Fruit fly (Drosophila melanogaster) whole organism: ENCODE measurements around the gene kek3.

Experiments
- CG8478 ChIP-seq: fragments of >200 bp; optimal IDR thresholded peaks from 2 replicates; lab custom pipeline; 2018; ENCODE audit warnings: inconsistent platforms
- Dll ChIP-seq: fragments of >200 bp; optimal IDR thresholded peaks from 2 replicates; lab custom pipeline; 2017
- pan ChIP-seq: fragments of >200 bp; optimal IDR thresholded peaks from 2 replicates; lab custom pipeline; 2017
- psq ChIP-seq: fragments of >200 bp; optimal IDR thresholded peaks from 2 replicates; lab custom pipeline; 2017
- usp ChIP-seq: fragments of >200 bp; optimal IDR thresholded peaks from 2 replicates; lab custom pipeline; 2017; ENCODE audit warnings: missing biosample characterization, missing genetic modification characterization, mixed read lengths

dm6 chr2L:15609139-15609538 lies 56.6 kb downstream of the kek3 start:
- TF ChIP-seq pan (no peak), usp (GFP tag; lab: Kevin White, UChicago) (no peak), psq (lab: Kevin White, UChicago) (no peak), Dll (lab: Kevin White, UChicago) (no peak), CG8478 (lab: Kevin White, UChicago) (no peak)
